Fruit fly (Drosophila melanogaster) whole organism, embryonic: ENCODE data around the gene CG2147.

ENCODE experiments used
- CG10654 ChIP-seq: fragments of 200-800 bp; sonication (Bioruptor generic); optimal IDR thresholded peaks from 2 replicates; lab custom pipeline; 2016; ENCODE audit warnings: missing biosample characterization, missing genetic modification characterization
- CG10979 ChIP-seq: fragments of 200-800 bp; sonication (Bioruptor generic); optimal IDR thresholded peaks from 2 replicates; lab custom pipeline; 2018; ENCODE audit warnings: missing biosample characterization, mild to moderate bottlenecking, missing genetic modification characterization, moderate library complexity
- CG11504 ChIP-seq: fragments of 200-800 bp; sonication (Bioruptor generic); optimal IDR thresholded peaks from 3 replicates; lab custom pipeline; 2019; ENCODE audit warnings: missing biosample characterization, mild to moderate bottlenecking, missing genetic modification characterization, moderate library complexity
- CG11723 ChIP-seq: fragments of 200-800 bp; sonication (Bioruptor generic); optimal IDR thresholded peaks from 2 replicates; lab custom pipeline; 2017; ENCODE audit warnings: missing biosample characterization, mild to moderate bottlenecking, missing genetic modification characterization
- CG12299 ChIP-seq: fragments of 200-800 bp; sonication (Bioruptor generic); optimal IDR thresholded peaks from 2 replicates; lab custom pipeline; 2018; ENCODE audit warnings: missing biosample characterization, mild to moderate bottlenecking, missing genetic modification characterization
- CG12659 ChIP-seq: fragments of 200-800 bp; sonication (Bioruptor generic); optimal IDR thresholded peaks from 3 replicates; lab custom pipeline; 2017; ENCODE audit warnings: mild to moderate bottlenecking, missing biosample characterization, missing genetic modification reagents, missing genetic modification characterization
- CG13296 ChIP-seq: fragments of 200-800 bp; sonication (Bioruptor generic); optimal IDR thresholded peaks from 3 replicates; lab custom pipeline; 2018; ENCODE audit warnings: missing biosample characterization, mild to moderate bottlenecking, missing genetic modification characterization
- CG13894 ChIP-seq: fragments of 200-800 bp; sonication (Bioruptor generic); optimal IDR thresholded peaks from 3 replicates; lab custom pipeline; 2018; ENCODE audit warnings: missing biosample characterization, mild to moderate bottlenecking, missing genetic modification characterization, moderate library complexity
- CG17802 ChIP-seq: fragments of 200-800 bp; sonication (Bioruptor generic); optimal IDR thresholded peaks from 2 replicates; lab custom pipeline; 2018; ENCODE audit warnings: missing biosample characterization, mild to moderate bottlenecking, missing genetic modification characterization, moderate library complexity
- CG2202 ChIP-seq: fragments of 200-800 bp; sonication (Bioruptor generic); optimal IDR thresholded peaks from 2 replicates; lab custom pipeline; 2018; ENCODE audit warnings: missing biosample characterization, mild to moderate bottlenecking, missing genetic modification characterization
- CG2678 ChIP-seq: fragments of 200-800 bp; sonication (Bioruptor generic); optimal IDR thresholded peaks from 3 replicates; lab custom pipeline; 2019; ENCODE audit warnings: missing biosample characterization, mild to moderate bottlenecking, missing genetic modification characterization, moderate library complexity
- CG30403 ChIP-seq: fragments of 200-800 bp; sonication (Bioruptor generic); optimal IDR thresholded peaks from 3 replicates; lab custom pipeline; 2016; ENCODE audit warnings: missing biosample characterization, missing genetic modification characterization
- CG31441 ChIP-seq: fragments of 200-800 bp; sonication (Bioruptor generic); IDR thresholded peaks from 2 replicates; pipeline ENCODE4 v1.3.6; 2022; ENCODE audit warnings: missing biosample characterization, missing genetic modification characterization
- CG3281 ChIP-seq: fragments of 200-800 bp; sonication (Bioruptor generic); optimal IDR thresholded peaks from 3 replicates; lab custom pipeline; 2017; ENCODE audit warnings: missing biosample characterization, mild to moderate bottlenecking, missing genetic modification characterization
- CG33557 ChIP-seq: fragments of 200-800 bp; sonication (Bioruptor generic); optimal IDR thresholded peaks from 2 replicates; lab custom pipeline; 2019; ENCODE audit warnings: missing biosample characterization, mild to moderate bottlenecking, missing genetic modification characterization, moderate library complexity
- CG3995 ChIP-seq: fragments of 200-800 bp; sonication (Bioruptor generic); optimal IDR thresholded peaks from 3 replicates; lab custom pipeline; 2016; ENCODE audit warnings: missing biosample characterization, missing genetic modification characterization
- CG5245 ChIP-seq: fragments of 200-800 bp; sonication (Bioruptor generic); optimal IDR thresholded peaks from 3 replicates; lab custom pipeline; 2016; ENCODE audit warnings: missing biosample characterization, missing genetic modification characterization
- D19B ChIP-seq: fragments of 200-800 bp; sonication (Bioruptor generic); optimal IDR thresholded peaks from 2 replicates; lab custom pipeline; 2017; ENCODE audit warnings: missing biosample characterization, mild to moderate bottlenecking, missing genetic modification characterization
- Deaf1 ChIP-seq: fragments of 200-800 bp; optimal IDR thresholded peaks from 3 replicates; lab custom pipeline; 2019; ENCODE audit warnings: missing biosample characterization, mild to moderate bottlenecking, missing genetic modification characterization, moderate library complexity
- Dref ChIP-seq: fragments of 200-800 bp; sonication (Bioruptor generic); IDR thresholded peaks from 2 replicates; pipeline ENCODE4 v1.3.6; 2022; ENCODE audit warnings: missing biosample characterization, missing genetic modification characterization
- Ets97D ChIP-seq: fragments of 200-800 bp; sonication (Bioruptor generic); optimal IDR thresholded peaks from 3 replicates; lab custom pipeline; 2016; ENCODE audit warnings: missing biosample characterization, missing genetic modification characterization
- HLH3B ChIP-seq: fragments of 200-800 bp; sonication (Bioruptor generic); IDR thresholded peaks from 2 replicates; pipeline ENCODE4 v1.3.6; 2022; ENCODE audit warnings: missing biosample characterization, missing genetic modification characterization
- HLH54F ChIP-seq: fragments of 200-800 bp; sonication (Bioruptor generic); optimal IDR thresholded peaks from 3 replicates; lab custom pipeline; 2016; ENCODE audit warnings: missing biosample characterization, missing genetic modification characterization
- Hr39 ChIP-seq: fragments of >200 bp; optimal IDR thresholded peaks from 2 replicates; lab custom pipeline; 2017
- Hr51 ChIP-seq, 2 experiments: fragments of 200-800 bp; sonication (Bioruptor generic); optimal IDR thresholded peaks; 2 replicates in 1 of 2; 3 replicates in 1 of 2; lab custom pipeline; 2016 to 2018; ENCODE audit warnings: missing biosample characterization in 2 of 2, missing genetic modification characterization in 2 of 2, mild to moderate bottlenecking in 1 of 2, moderate library complexity in 1 of 2
- Meics ChIP-seq: fragments of 200-800 bp; sonication (Bioruptor generic); optimal IDR thresholded peaks from 2 replicates; lab custom pipeline; 2017; ENCODE audit warnings: missing biosample characterization, mild to moderate bottlenecking, missing genetic modification characterization
- Sox100B ChIP-seq: fragments of 200-800 bp; sonication (Bioruptor generic); optimal IDR thresholded peaks from 3 replicates; lab custom pipeline; 2018; ENCODE audit warnings: missing biosample characterization, mild to moderate bottlenecking, missing genetic modification characterization
- Sry-β ChIP-seq: fragments of 200-800 bp; sonication (Bioruptor generic); optimal IDR thresholded peaks from 2 replicates; lab custom pipeline; 2018; ENCODE audit warnings: missing biosample characterization, mild to moderate bottlenecking, missing genetic modification characterization, moderate library complexity
- Xbp1 ChIP-seq: fragments of 200-800 bp; sonication (Bioruptor generic); optimal IDR thresholded peaks from 3 replicates; lab custom pipeline; 2016; ENCODE audit warnings: missing biosample characterization, mild to moderate bottlenecking, missing genetic modification characterization
- YL-1 ChIP-seq: fragments of 200-800 bp; sonication (Bioruptor generic); optimal IDR thresholded peaks from 3 replicates; lab custom pipeline; 2017; ENCODE audit warnings: missing biosample characterization, mild to moderate bottlenecking, missing genetic modification characterization
- bab2 ChIP-seq: fragments of 200-800 bp; sonication (Bioruptor generic); optimal IDR thresholded peaks from 2 replicates; lab custom pipeline; 2016; ENCODE audit warnings: missing biosample characterization, missing genetic modification characterization
- caup ChIP-seq: fragments of 200-800 bp; sonication (Bioruptor generic); optimal IDR thresholded peaks from 3 replicates; lab custom pipeline; 2017; ENCODE audit warnings: missing biosample characterization, mild to moderate bottlenecking, missing genetic modification characterization, moderate library complexity; ENCODE audit not compliant: severe bottlenecking
- chn ChIP-seq: fragments of 200-800 bp; sonication (Bioruptor generic); optimal IDR thresholded peaks from 2 replicates; lab custom pipeline; 2016; ENCODE audit warnings: missing biosample characterization, missing genetic modification characterization
- crp ChIP-seq, 2 experiments: fragments of 200-800 bp; sonication (Bioruptor generic); optimal IDR thresholded peaks; 2 replicates in 1 of 2; 3 replicates in 1 of 2; lab custom pipeline; 2017; ENCODE audit warnings: missing biosample characterization in 2 of 2, missing genetic modification characterization in 2 of 2, mild to moderate bottlenecking in 1 of 2, moderate library complexity in 1 of 2
- da ChIP-seq: fragments of 200-800 bp; sonication (Bioruptor generic); optimal IDR thresholded peaks from 2 replicates; lab custom pipeline; 2016; ENCODE audit warnings: missing biosample characterization, missing genetic modification characterization
- eve ChIP-seq, 2 experiments: fragments of >200 bp; optimal IDR thresholded peaks; 2 replicates each; lab custom pipeline; 2017; ENCODE audit warnings: missing biosample characterization in 2 of 2, missing genetic modification characterization in 2 of 2
- fd3F ChIP-seq: fragments of 200-800 bp; sonication (Bioruptor generic); optimal IDR thresholded peaks from 2 replicates; lab custom pipeline; 2018; ENCODE audit warnings: missing biosample characterization, mild to moderate bottlenecking, missing genetic modification characterization, moderate library complexity
- hth ChIP-seq: fragments of >200 bp; optimal IDR thresholded peaks from 2 replicates; lab custom pipeline; 2017; ENCODE audit warnings: inconsistent platforms
- lab ChIP-seq: fragments of 200-800 bp; sonication (Bioruptor generic); optimal IDR thresholded peaks from 3 replicates; lab custom pipeline; 2017; ENCODE audit warnings: missing biosample characterization, missing genetic modification characterization, mild to moderate bottlenecking, moderate library complexity, missing genetic modification reagents
- nmo ChIP-seq: fragments of 200-800 bp; sonication (Bioruptor generic); optimal IDR thresholded peaks from 2 replicates; lab custom pipeline; 2018; ENCODE audit warnings: missing biosample characterization, mild to moderate bottlenecking, missing genetic modification characterization, moderate library complexity
- org-1 ChIP-seq: fragments of 200-800 bp; sonication (Bioruptor generic); optimal IDR thresholded peaks from 2 replicates; lab custom pipeline; 2017; ENCODE audit warnings: missing biosample characterization, missing genetic modification characterization
- otp ChIP-seq: fragments of 200-800 bp; sonication (Bioruptor generic); IDR thresholded peaks from 3 replicates; pipeline ENCODE4, ENCODE4 v1.3.6; 2022; ENCODE audit warnings: missing biosample characterization, missing genetic modification characterization
- pfk ChIP-seq: fragments of 200-800 bp; sonication (Bioruptor generic); optimal IDR thresholded peaks from 2 replicates; lab custom pipeline; 2018; ENCODE audit warnings: missing biosample characterization, mild to moderate bottlenecking, missing genetic modification characterization, moderate library complexity
- pum ChIP-seq: fragments of 200-800 bp; sonication (Bioruptor generic); optimal IDR thresholded peaks from 2 replicates; lab custom pipeline; 2016; ENCODE audit warnings: missing biosample characterization, missing genetic modification characterization
- run ChIP-seq: fragments of 200-800 bp; sonication (Bioruptor generic); optimal IDR thresholded peaks from 3 replicates; lab custom pipeline; 2018; ENCODE audit warnings: missing biosample characterization, mild to moderate bottlenecking, missing genetic modification characterization
- sisA ChIP-seq: fragments of 200-800 bp; sonication (Bioruptor generic); IDR thresholded peaks from 2 replicates; pipeline ENCODE4 v1.3.6; 2022; ENCODE audit warnings: missing biosample characterization, missing genetic modification characterization
- tin ChIP-seq: fragments of 200-800 bp; sonication (Bioruptor generic); optimal IDR thresholded peaks from 3 replicates; lab custom pipeline; 2016; ENCODE audit warnings: missing biosample characterization, missing genetic modification characterization
- tio ChIP-seq: fragments of 200-800 bp; sonication (Bioruptor generic); optimal IDR thresholded peaks from 2 replicates; lab custom pipeline; 2017; ENCODE audit warnings: missing biosample characterization, missing genetic modification characterization, inconsistent platforms
- vnd ChIP-seq: fragments of 200-800 bp; sonication (Bioruptor generic); IDR thresholded peaks from 3 replicates; pipeline ENCODE4 v1.3.6; 2022; ENCODE audit warnings: missing biosample characterization, missing genetic modification characterization; ENCODE audit not compliant: partially characterized antibody
- z ChIP-seq: fragments of 200-800 bp; sonication (Bioruptor generic); IDR thresholded peaks from 3 replicates; pipeline ENCODE4 v1.3.6; 2022; ENCODE audit warnings: missing biosample characterization, missing genetic modification characterization
- zen2 ChIP-seq: fragments of 200-800 bp; sonication (Bioruptor generic); IDR thresholded peaks from 3 replicates; pipeline ENCODE4 v1.3.6; 2022; ENCODE audit warnings: missing biosample characterization, missing genetic modification characterization; ENCODE audit not compliant: partially characterized antibody

The CG2147 gene

dm6 chrX:8196157-8196526, 44.3 kb upstream of the CG2147 start (continued):
- no peak for TF ChIP-seq Deaf1 (tag; lab: Kevin White, UChicago)
- no peak for TF ChIP-seq D19B (GFP tag; lab: Kevin White, UChicago)
- no peak for TF ChIP-seq HLH3B
- no peak for TF ChIP-seq hth (lab: Kevin White, UChicago)
- peak in 1 of 2 experiments; percentile 44 for TF ChIP-seq Hr51 (GFP tag; optimal IDR thresholded peaks at IDR 0.05; lab: Kevin White, UChicago)
- TF ChIP-seq lab (GFP tag; lab: Kevin White, UChicago) = no peak
- TF ChIP-seq da (GFP tag; lab: Kevin White, UChicago) = no peak
- no peak for TF ChIP-seq z (GFP tag; lab: Robert Waterston, UW)
- TF ChIP-seq HLH54F (GFP tag; lab: Kevin White, UChicago) = no peak
- no peak for TF ChIP-seq CG17802 (tag; lab: Kevin White, UChicago)
- no peak for TF ChIP-seq tin
- no peak for TF ChIP-seq run (tag; lab: Kevin White, UChicago)
- peak; percentile 4 for TF ChIP-seq CG11723 (GFP tag; lab: Kevin White, UChicago)
- TF ChIP-seq sisA = no peak
- TF ChIP-seq CG12299 (tag; lab: Kevin White, UChicago) = no peak
- TF ChIP-seq Ets97D (GFP tag; lab: Kevin White, UChicago) = no peak
- no peak for TF ChIP-seq CG10654
- no peak for TF ChIP-seq CG33557 (GFP tag; lab: Kevin White, UChicago)
- TF ChIP-seq CG11504 (tag; lab: Kevin White, UChicago) = peak; percentile 24
- peak; percentile 6 for TF ChIP-seq nmo (GFP tag; lab: Kevin White, UChicago)
- peak; percentile 2 for TF ChIP-seq CG12659 (GFP tag; lab: Kevin White, UChicago)
- TF ChIP-seq bab2 (GFP tag; lab: Kevin White, UChicago) = no peak
- no peak for TF ChIP-seq Dref (GFP tag; lab: Robert Waterston, UW)
- TF ChIP-seq CG3995 = no peak
- TF ChIP-seq CG13894 (tag; lab: Kevin White, UChicago) = no peak
- no peak for TF ChIP-seq vnd (GFP tag; lab: Robert Waterston, UW)
- TF ChIP-seq pfk (GFP tag; lab: Kevin White, UChicago) = no peak
- no peak for TF ChIP-seq org-1 (GFP tag; lab: Kevin White, UChicago)
- TF ChIP-seq Sox100B (GFP tag; lab: Kevin White, UChicago) = peak; percentile 46
- TF ChIP-seq CG2678 (tag; lab: Kevin White, UChicago) = peak; percentile 34
- no peak for TF ChIP-seq CG10979 (tag; lab: Kevin White, UChicago)
- TF ChIP-seq Meics = peak; percentile 30
- no peak for TF ChIP-seq Sry-β (GFP tag; lab: Kevin White, UChicago)
- peak in 1 of 2 experiments; percentile 81 for TF ChIP-seq eve (GFP tag; optimal IDR thresholded peaks at IDR 0.05; lab: Kevin White, UChicago)
- TF ChIP-seq YL-1 = no peak
- TF ChIP-seq CG3281 (GFP tag; lab: Kevin White, UChicago) = peak; percentile 2
- TF ChIP-seq tio (GFP tag; lab: Kevin White, UChicago) = peak; percentile 56
- no peak for TF ChIP-seq caup (GFP tag; lab: Kevin White, UChicago)
- no peak for TF ChIP-seq zen2 (GFP tag; lab: Robert Waterston, UW)
- TF ChIP-seq pum (GFP tag; lab: Kevin White, UChicago) = no peak
- TF ChIP-seq CG30403 (GFP tag; lab: Kevin White, UChicago) = peak; percentile 27
- 0 out of 3 replicates have a peak, but pooled peaks have one; percentile 14 for TF ChIP-seq otp
- TF ChIP-seq CG2202 = no peak
- TF ChIP-seq Hr39 (lab: Kevin White, UChicago) = no peak
- TF ChIP-seq Xbp1 = no peak
- peak; percentile 12 for TF ChIP-seq fd3F
- no peak for TF ChIP-seq crp (GFP tag; optimal IDR thresholded peaks at IDR 0.05; lab: Kevin White, UChicago)
- no peak for TF ChIP-seq chn (GFP tag; lab: Kevin White, UChicago)
- TF ChIP-seq CG13296 = no peak
- TF ChIP-seq CG5245 (GFP tag; lab: Kevin White, UChicago) = no peak
- peak; percentile 27; the same call in 1 of the 2 replicates for TF ChIP-seq CG31441 (GFP tag; lab: Robert Waterston, UW)
